Fruit fly (Drosophila melanogaster) whole organism, embryonic: ENCODE results near the gene CG32811.

Experiments
- CG10274 ChIP-seq: fragments of 200-800 bp; sonication (Bioruptor generic); optimal IDR thresholded peaks from 3 replicates; lab custom pipeline; 2017; ENCODE audit warnings: missing biosample characterization, mild to moderate bottlenecking, missing genetic modification characterization
- CG11504 ChIP-seq: fragments of 200-800 bp; sonication (Bioruptor generic); optimal IDR thresholded peaks from 3 replicates; lab custom pipeline; 2019; ENCODE audit warnings: missing biosample characterization, mild to moderate bottlenecking, missing genetic modification characterization, moderate library complexity
- CG13296 ChIP-seq: fragments of 200-800 bp; sonication (Bioruptor generic); optimal IDR thresholded peaks from 3 replicates; lab custom pipeline; 2018; ENCODE audit warnings: missing biosample characterization, mild to moderate bottlenecking, missing genetic modification characterization
- CG1529 ChIP-seq: fragments of 200-800 bp; sonication (Bioruptor generic); optimal IDR thresholded peaks from 3 replicates; lab custom pipeline; 2018; ENCODE audit warnings: missing biosample characterization, missing genetic modification characterization
- CG16815 ChIP-seq: fragments of 200-800 bp; sonication (Bioruptor generic); optimal IDR thresholded peaks from 3 replicates; lab custom pipeline; 2017; ENCODE audit warnings: missing biosample characterization, mild to moderate bottlenecking, missing genetic modification characterization
- CG17612 ChIP-seq: fragments of 200-800 bp; sonication (Bioruptor generic); IDR thresholded peaks from 2 replicates; pipeline ENCODE4 v1.3.6; 2022; ENCODE audit warnings: missing biosample characterization, missing genetic modification characterization
- CG18011 ChIP-seq: fragments of 200-800 bp; sonication (Bioruptor generic); optimal IDR thresholded peaks from 2 replicates; lab custom pipeline; 2017; ENCODE audit warnings: missing biosample characterization, missing genetic modification characterization, mild to moderate bottlenecking, moderate library complexity, missing genotype
- CG18599 ChIP-seq: fragments of 200-800 bp; sonication (Bioruptor generic); optimal IDR thresholded peaks from 3 replicates; lab custom pipeline; 2017; ENCODE audit warnings: missing biosample characterization, missing genetic modification characterization, mild to moderate bottlenecking, moderate library complexity, missing genetic modification reagents
- CG2116 ChIP-seq: fragments of 200-800 bp; sonication (Bioruptor generic); optimal IDR thresholded peaks from 3 replicates; lab custom pipeline; 2018; ENCODE audit warnings: missing biosample characterization, mild to moderate bottlenecking, missing genetic modification characterization
- CG34376 ChIP-seq: fragments of 200-800 bp; sonication (Bioruptor generic); optimal IDR thresholded peaks from 2 replicates; lab custom pipeline; 2018; ENCODE audit warnings: missing biosample characterization, mild to moderate bottlenecking, missing genetic modification characterization
- CG8290 ChIP-seq, 3 experiments: fragments of 200-800 bp; sonication (Bioruptor generic); optimal IDR thresholded peaks; 2 replicates each; lab custom pipeline; 2016 to 2019; ENCODE audit warnings: missing biosample characterization in 3 of 3, missing genetic modification characterization in 3 of 3, mild to moderate bottlenecking in 2 of 3, moderate library complexity in 1 of 3
- CG9437 ChIP-seq: fragments of 200-800 bp; sonication (Bioruptor generic); optimal IDR thresholded peaks from 2 replicates; lab custom pipeline; 2018; ENCODE audit warnings: missing biosample characterization, mild to moderate bottlenecking, missing genetic modification characterization
- CG9609 ChIP-seq: fragments of 200-800 bp; sonication (Bioruptor generic); optimal IDR thresholded peaks from 3 replicates; lab custom pipeline; 2016; ENCODE audit warnings: missing biosample characterization, missing genetic modification characterization
- D ChIP-seq, 2 experiments: fragments of 200-800 bp in 1 of 2; fragments of >200 bp in 1 of 2; sonication (Bioruptor generic) in 1 of 2; optimal IDR thresholded peaks; 2 replicates in 1 of 2; 3 replicates in 1 of 2; lab custom pipeline; 2017; ENCODE audit warnings: mild to moderate bottlenecking in 1 of 2, missing biosample characterization in 1 of 2, missing genetic modification characterization in 1 of 2, missing genetic modification reagents in 1 of 2
- D19B ChIP-seq: fragments of 200-800 bp; sonication (Bioruptor generic); optimal IDR thresholded peaks from 2 replicates; lab custom pipeline; 2017; ENCODE audit warnings: missing biosample characterization, mild to moderate bottlenecking, missing genetic modification characterization
- Drgx ChIP-seq: fragments of 200-800 bp; sonication (Bioruptor generic); IDR thresholded peaks from 2 replicates; pipeline ENCODE4 v1.3.6; 2022; ENCODE audit warnings: missing biosample characterization, missing genetic modification characterization
- Elba2 ChIP-seq: fragments of 200-800 bp; sonication (Bioruptor generic); optimal IDR thresholded peaks from 3 replicates; lab custom pipeline; 2016; ENCODE audit warnings: missing biosample characterization, missing genetic modification characterization
- Hey ChIP-seq: fragments of 200-800 bp; sonication (Bioruptor generic); optimal IDR thresholded peaks from 3 replicates; lab custom pipeline; 2018; ENCODE audit warnings: missing biosample characterization, mild to moderate bottlenecking, missing genetic modification characterization
- Jarid2 ChIP-seq: fragments of 200-800 bp; sonication (Bioruptor generic); optimal IDR thresholded peaks from 3 replicates; lab custom pipeline; 2017; ENCODE audit warnings: mild to moderate bottlenecking, missing biosample characterization, missing genetic modification reagents, missing genetic modification characterization
- Lim3 ChIP-seq: fragments of 200-800 bp; sonication (Bioruptor generic); IDR thresholded peaks from 2 replicates; pipeline ENCODE4 v1.3.6; 2022; ENCODE audit warnings: missing biosample characterization, missing genetic modification characterization
- Mad ChIP-seq: fragments of 200-800 bp; sonication (Bioruptor generic); optimal IDR thresholded peaks from 2 replicates; lab custom pipeline; 2016; ENCODE audit warnings: missing biosample characterization, missing genetic modification characterization
- Med ChIP-seq: fragments of 200-800 bp; sonication (Bioruptor generic); peaks from one replicate; lab custom pipeline; 2016; ENCODE audit warnings: missing biosample characterization, missing genetic modification characterization, mild to moderate bottlenecking, inconsistent platforms, moderate library complexity
- Oli ChIP-seq: fragments of 200-800 bp; sonication (Bioruptor generic); optimal IDR thresholded peaks from 2 replicates; lab custom pipeline; 2018; ENCODE audit warnings: missing biosample characterization, mild to moderate bottlenecking, missing genetic modification characterization, moderate library complexity
- Opbp ChIP-seq: fragments of 200-800 bp; sonication (Bioruptor generic); IDR thresholded peaks from 3 replicates; pipeline ENCODE4 v1.3.6; 2022; ENCODE audit warnings: missing biosample characterization, missing genetic modification characterization; ENCODE audit not compliant: partially characterized antibody
- Ptx1 ChIP-seq: fragments of 200-800 bp; sonication (Bioruptor generic); IDR thresholded peaks from 2 replicates; pipeline ENCODE4 v1.3.6; 2022; ENCODE audit warnings: missing biosample characterization, missing genetic modification characterization
- Trl ChIP-seq, 3 experiments: fragments of >200 bp in 2 of 3; fragments of 200-800 bp in 1 of 3; sonication (Bioruptor generic) in 1 of 3; optimal IDR thresholded peaks; 2 replicates in 1 of 3; 3 replicates in 2 of 3; lab custom pipeline; 2016 to 2017; ENCODE audit warnings: missing biosample characterization in 1 of 3, missing genetic modification characterization in 1 of 3
- YL-1 ChIP-seq: fragments of 200-800 bp; sonication (Bioruptor generic); optimal IDR thresholded peaks from 3 replicates; lab custom pipeline; 2017; ENCODE audit warnings: missing biosample characterization, mild to moderate bottlenecking, missing genetic modification characterization
- abd-A ChIP-seq: fragments of 200-800 bp; sonication (Bioruptor generic); optimal IDR thresholded peaks from 3 replicates; lab custom pipeline; 2019; ENCODE audit warnings: missing biosample characterization, mild to moderate bottlenecking, missing genetic modification characterization, moderate library complexity
- bcd ChIP-seq: fragments of 200-800 bp; sonication (Bioruptor generic); optimal IDR thresholded peaks from 2 replicates; lab custom pipeline; 2017; ENCODE audit warnings: missing biosample characterization, mild to moderate bottlenecking, missing genetic modification characterization
- bowl ChIP-seq: fragments of 200-800 bp; sonication (Bioruptor generic); IDR thresholded peaks from 2 replicates; pipeline ENCODE4 v1.3.6; 2022; ENCODE audit warnings: missing biosample characterization, missing genetic modification characterization
- exex ChIP-seq: fragments of 200-800 bp; sonication (Bioruptor generic); optimal IDR thresholded peaks from 4 replicates; lab custom pipeline; 2018; ENCODE audit warnings: missing biosample characterization, mild to moderate bottlenecking, missing genetic modification characterization, moderate library complexity
- gem ChIP-seq: fragments of 200-800 bp; sonication (Bioruptor generic); optimal IDR thresholded peaks from 2 replicates; lab custom pipeline; 2019; ENCODE audit warnings: missing biosample characterization, mild to moderate bottlenecking, missing genetic modification characterization, moderate library complexity
- grn ChIP-seq: fragments of 200-800 bp; sonication (Bioruptor generic); optimal IDR thresholded peaks from 3 replicates; lab custom pipeline; 2017; ENCODE audit warnings: missing biosample characterization, missing genetic modification characterization
- hkb ChIP-seq, 2 experiments: fragments of 200-800 bp in 1 of 2; fragments of >200 bp in 1 of 2; sonication (Bioruptor generic) in 1 of 2; IDR thresholded peaks in 1 of 2; optimal IDR thresholded peaks in 1 of 2; 2 replicates each; pipeline versions ENCODE4 v1.3.6 to Lab custom; 2017 to 2022; ENCODE audit warnings: missing biosample characterization in 1 of 2, missing genetic modification characterization in 1 of 2
- ind ChIP-seq: fragments of 200-800 bp; sonication (Bioruptor generic); optimal IDR thresholded peaks from 3 replicates; lab custom pipeline; 2016; ENCODE audit warnings: missing biosample characterization, missing genetic modification characterization
- knrl ChIP-seq: fragments of 200-800 bp; sonication (Bioruptor generic); IDR thresholded peaks from 3 replicates; pipeline ENCODE4 v1.3.6; 2022; ENCODE audit warnings: missing biosample characterization, missing genetic modification characterization; ENCODE audit not compliant: partially characterized antibody
- lab ChIP-seq: fragments of 200-800 bp; sonication (Bioruptor generic); optimal IDR thresholded peaks from 3 replicates; lab custom pipeline; 2017; ENCODE audit warnings: missing biosample characterization, missing genetic modification characterization, mild to moderate bottlenecking, moderate library complexity, missing genetic modification reagents
- mam ChIP-seq: fragments of 200-800 bp; sonication (Bioruptor generic); optimal IDR thresholded peaks from 3 replicates; lab custom pipeline; 2016; ENCODE audit warnings: missing biosample characterization, missing genetic modification characterization
- pum ChIP-seq: fragments of 200-800 bp; sonication (Bioruptor generic); optimal IDR thresholded peaks from 2 replicates; lab custom pipeline; 2016; ENCODE audit warnings: missing biosample characterization, missing genetic modification characterization
- salm ChIP-seq: fragments of 200-800 bp; sonication (Bioruptor generic); optimal IDR thresholded peaks from 2 replicates; lab custom pipeline; 2018; ENCODE audit warnings: missing biosample characterization, mild to moderate bottlenecking, missing genetic modification characterization
- sd ChIP-seq: fragments of 200-800 bp; sonication (Bioruptor generic); optimal IDR thresholded peaks from 3 replicates; lab custom pipeline; 2018; ENCODE audit warnings: missing biosample characterization, mild to moderate bottlenecking, missing genetic modification characterization, moderate library complexity
- seq ChIP-seq: fragments of 200-800 bp; sonication (Bioruptor generic); IDR thresholded peaks from 2 replicates; pipeline ENCODE4 v1.3.6; 2022; ENCODE audit warnings: missing biosample characterization, missing genetic modification characterization
- slou ChIP-seq: fragments of 200-800 bp; sonication (Bioruptor generic); optimal IDR thresholded peaks from 3 replicates; lab custom pipeline; 2016; ENCODE audit warnings: missing biosample characterization, missing genetic modification characterization
- sug ChIP-seq: fragments of 200-800 bp; optimal IDR thresholded peaks from 2 replicates; lab custom pipeline; 2019; ENCODE audit warnings: missing biosample characterization, mild to moderate bottlenecking, missing genetic modification characterization, moderate library complexity
- trem ChIP-seq: fragments of 200-800 bp; optimal IDR thresholded peaks from 3 replicates; lab custom pipeline; 2019; ENCODE audit warnings: missing biosample characterization, mild to moderate bottlenecking, missing genetic modification characterization, moderate library complexity
- twi ChIP-seq: fragments of 200-800 bp; optimal IDR thresholded peaks from 2 replicates; lab custom pipeline; 2019; ENCODE audit warnings: missing biosample characterization, mild to moderate bottlenecking, missing genetic modification characterization, moderate library complexity
- tx ChIP-seq: fragments of 200-800 bp; sonication (Bioruptor generic); optimal IDR thresholded peaks from 2 replicates; lab custom pipeline; 2016; ENCODE audit warnings: missing biosample characterization, missing genetic modification characterization

Gene CG32811

DNA sequence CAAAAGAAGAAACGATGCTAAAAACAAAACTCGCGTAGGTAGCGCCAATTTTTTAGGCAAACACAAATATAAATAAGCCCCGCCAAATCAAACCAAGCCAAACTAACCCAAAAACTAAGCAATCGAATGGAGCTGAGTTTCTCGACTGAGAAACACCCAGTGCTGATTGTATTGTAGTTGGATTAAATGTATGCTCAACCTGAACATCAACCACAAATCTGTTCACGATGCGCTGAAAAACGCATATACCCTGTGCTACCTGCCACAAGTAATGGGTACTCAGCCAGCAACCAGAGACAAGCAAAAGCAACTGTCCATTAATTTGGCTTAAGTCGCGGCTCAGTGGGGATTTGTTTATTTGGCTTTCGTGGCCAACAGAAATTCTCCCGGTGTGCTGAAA is 37.9 kb downstream of the CG32811 start (continued):
- TF ChIP-seq salm (tag; lab: Kevin White, UChicago) (no peak), Opbp (GFP tag; lab: Robert Waterston, UW) (no peak), bowl (GFP tag; lab: Robert Waterston, UW) (no peak), Elba2 (GFP tag; lab: Kevin White, UChicago) (no peak), abd-A (tag; lab: Kevin White, UChicago) (no peak), seq (no peak), mam (GFP tag; lab: Kevin White, UChicago) (peak; percentile 36), hkb (optimal IDR thresholded peaks at IDR 0.05; lab: Kevin White, UChicago) (no peak), hkb (GFP tag; IDR thresholded peaks at IDR 0.05; lab: Robert Waterston, UW) (no peak), CG10274 (GFP tag; lab: Kevin White, UChicago) (no peak), YL-1 (GFP tag; lab: Kevin White, UChicago) (no peak), D (optimal IDR thresholded peaks at IDR 0.05; lab: Kevin White, UChicago) (no peak), D (GFP tag; optimal IDR thresholded peaks at IDR 0.05; lab: Kevin White, UChicago) (no peak), pum (peak; percentile 5), CG1529 (GFP tag; lab: Kevin White, UChicago) (no peak), Ptx1 (GFP tag; lab: Robert Waterston, UW) (0 out of 2 replicates have a peak, but pooled peaks have one; percentile 14), CG11504 (tag; lab: Kevin White, UChicago) (peak; percentile 30), CG16815 (GFP tag; lab: Kevin White, UChicago) (no peak), gem (tag; lab: Kevin White, UChicago) (peak; percentile 25), CG9437 (GFP tag; lab: Kevin White, UChicago) (no peak), ind (GFP tag; lab: Kevin White, UChicago) (peak; percentile 40), CG8290 (GFP tag; optimal IDR thresholded peaks at IDR 0.05; lab: Kevin White, UChicago) (no peak), CG8290 (tag; optimal IDR thresholded peaks at IDR 0.05; lab: Kevin White, UChicago) (peak in 1 of 2 experiments; percentile 72), CG9609 (no peak), Oli (tag; lab: Kevin White, UChicago) (peak; percentile 8), Trl (optimal IDR thresholded peaks at IDR 0.05; lab: Kevin White, UChicago) (no peak), Trl (GFP tag; optimal IDR thresholded peaks at IDR 0.05; lab: Kevin White, UChicago) (peak; percentile 14)
- TF ChIP-seq, all 482 proteins: peak for 64

DNA sequence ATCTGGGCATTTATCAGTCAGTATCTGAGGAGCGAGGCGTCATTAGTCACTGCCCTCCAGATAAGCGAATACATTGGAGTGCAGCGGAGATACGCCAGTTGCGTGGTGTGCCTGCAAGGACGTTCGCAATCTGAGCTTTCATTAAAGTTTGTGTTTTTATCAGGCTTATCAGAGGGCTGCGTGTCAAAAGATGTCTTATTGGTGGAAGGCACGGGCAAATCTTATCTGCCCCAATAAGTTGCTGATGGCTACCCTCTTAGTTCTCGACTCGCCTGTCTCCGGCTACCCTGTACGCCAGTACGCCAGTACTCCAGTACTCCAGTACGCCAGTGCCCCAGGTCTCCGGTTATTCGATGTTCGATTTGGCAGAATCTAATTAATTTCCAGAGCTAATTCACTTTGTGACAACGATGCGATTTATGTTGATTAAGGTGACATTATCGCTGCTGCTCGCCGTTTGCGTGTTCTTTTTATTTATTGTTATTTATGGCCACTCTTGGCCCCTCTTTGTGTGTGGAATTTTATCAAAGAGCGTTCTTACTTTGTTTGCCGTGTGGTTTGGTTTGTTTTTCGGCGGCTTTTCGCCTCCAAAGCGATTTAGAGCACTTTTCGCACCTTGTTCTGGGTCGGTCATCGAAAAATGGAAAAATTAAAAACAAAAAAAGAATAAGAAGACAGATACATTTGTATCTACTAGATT is 41.3 kb downstream of the CG32811 start:
- TF ChIP-seq sd (tag; lab: Kevin White, UChicago) (peak; percentile 95), CG34376 (GFP tag; lab: Kevin White, UChicago) (peak; percentile 2), CG2116 (GFP tag; lab: Kevin White, UChicago) (no peak), Jarid2 (GFP tag; lab: Kevin White, UChicago) (no peak), sug (tag; lab: Kevin White, UChicago) (peak; percentile 73), Med (GFP tag; lab: Kevin White, UChicago) (peak; percentile 12), Mad (no peak), Drgx (GFP tag; lab: Robert Waterston, UW) (no peak), ind (GFP tag; lab: Kevin White, UChicago) (no peak), Lim3 (GFP tag; lab: Robert Waterston, UW) (0 out of 2 replicates have a peak, but pooled peaks have one; percentile 9), tx (GFP tag; lab: Kevin White, UChicago) (no peak), grn (peak; percentile 57), exex (peak; percentile 91), CG13296 (GFP tag; lab: Kevin White, UChicago) (peak; percentile 13), CG17612 (GFP tag; lab: Robert Waterston, UW) (no peak), slou (GFP tag; lab: Kevin White, UChicago) (no peak), D19B (GFP tag; lab: Kevin White, UChicago) (peak; percentile 19), bcd (no peak), knrl (GFP tag; lab: Robert Waterston, UW) (no peak), trem (tag; lab: Kevin White, UChicago) (no peak), twi (tag; lab: Kevin White, UChicago) (no peak), lab (peak; percentile 58), Hey (tag; lab: Kevin White, UChicago) (peak; percentile 54), CG18599 (GFP tag; lab: Kevin White, UChicago) (peak; percentile 26), CG18011 (GFP tag; lab: Kevin White, UChicago) (no peak)
